Worm (Caenorhabditis elegans) whole organism, young adult: ENCODE data around the gene Y55F3AM.21.

Experiments used
- F22D6.2 ChIP-seq: sonication (generic microtip); optimal IDR thresholded peaks from 2 replicates; lab custom pipeline; 2016; ENCODE audit warnings: mild to moderate bottlenecking, missing genetic modification characterization, missing compliant biosample characterization
- F49E8.2 ChIP-seq: sonication (generic microtip); optimal IDR thresholded peaks from 3 replicates; lab custom pipeline; 2017; ENCODE audit warnings: missing genetic modification characterization, mild to moderate bottlenecking, missing compliant biosample characterization, antibody characterized with exemption, moderate library complexity; ENCODE audit not compliant: insufficient read depth
- F57A8.1 ChIP-seq: fragments of 200-800 bp; sonication (Bioruptor generic); optimal IDR thresholded peaks from 2 replicates; lab custom pipeline; 2018; ENCODE audit warnings: mild to moderate bottlenecking, missing genetic modification characterization, moderate library complexity, missing compliant biosample characterization
- K11D2.4 ChIP-seq: fragments of 200-800 bp; sonication (Bioruptor generic); IDR thresholded peaks from 2 replicates; pipeline ENCODE4 v1.3.6; 2022; ENCODE audit warnings: missing genetic modification reagents, missing genetic modification characterization, missing compliant biosample characterization
- K12H6.12 ChIP-seq: fragments of 200-800 bp; sonication (Bioruptor generic); optimal IDR thresholded peaks from 2 replicates; lab custom pipeline; 2018; ENCODE audit warnings: mild to moderate bottlenecking, missing genetic modification characterization, missing compliant biosample characterization
- ZK185.1 ChIP-seq: sonication (generic microtip); optimal IDR thresholded peaks from 2 replicates; lab custom pipeline; 2016; ENCODE audit warnings: mild to moderate bottlenecking, missing genetic modification characterization, missing compliant biosample characterization; ENCODE audit not compliant: poor library complexity, severe bottlenecking
- akir-1 ChIP-seq: fragments of 200-800 bp; sonication (Bioruptor generic); optimal IDR thresholded peaks from 2 replicates; lab custom pipeline; 2018; ENCODE audit warnings: mild to moderate bottlenecking, missing genetic modification characterization, moderate library complexity, missing compliant biosample characterization
- cebp-2 ChIP-seq: fragments of 200-800 bp; sonication (Bioruptor generic); IDR thresholded peaks from 2 replicates; pipeline ENCODE4 v1.3.6; 2022; ENCODE audit warnings: missing genetic modification characterization, missing compliant biosample characterization
- ceh-91 ChIP-seq: fragments of 200-800 bp; sonication (Bioruptor generic); IDR thresholded peaks from 2 replicates; pipeline ENCODE4 v1.3.6; 2022; ENCODE audit warnings: missing genetic modification reagents, missing genetic modification characterization, missing compliant biosample characterization
- dox-1 ChIP-seq: fragments of 200-800 bp; sonication (Bioruptor generic); IDR thresholded peaks from 2 replicates; pipeline ENCODE4 v1.3.6; 2022; ENCODE audit warnings: missing genetic modification reagents, missing genetic modification characterization, missing compliant biosample characterization
- egl-44 ChIP-seq: fragments of 200-800 bp; sonication (Bioruptor generic); IDR thresholded peaks from 2 replicates; pipeline ENCODE4 v1.3.6; 2022; ENCODE audit warnings: missing genetic modification reagents, missing genetic modification characterization, missing compliant biosample characterization
- egrh-3 ChIP-seq: fragments of 200-800 bp; sonication (Bioruptor generic); IDR thresholded peaks from 2 replicates; pipeline ENCODE4 v1.3.6; 2022; ENCODE audit warnings: missing genetic modification reagents, missing genetic modification characterization, missing compliant biosample characterization
- fkh-3 ChIP-seq: sonication (generic microtip); optimal IDR thresholded peaks from 2 replicates; lab custom pipeline; 2016; ENCODE audit warnings: mild to moderate bottlenecking, missing genetic modification characterization, missing compliant biosample characterization
- gei-17 ChIP-seq: fragments of 200-800 bp; sonication (Bioruptor generic); optimal IDR thresholded peaks from 2 replicates; lab custom pipeline; 2018; ENCODE audit warnings: mild to moderate bottlenecking, missing genetic modification characterization, missing compliant biosample characterization
- him-1 ChIP-seq: sonication (generic microtip); optimal IDR thresholded peaks from 2 replicates; lab custom pipeline; 2016; ENCODE audit warnings: missing genotype, missing genetic modification reagents, missing genetic modification characterization, missing compliant biosample characterization
- hmg-20 ChIP-seq: fragments of 200-800 bp; sonication (Bioruptor generic); IDR thresholded peaks from 2 replicates; pipeline ENCODE4 v1.3.6; 2022; ENCODE audit warnings: missing genetic modification reagents, missing genetic modification characterization, missing compliant biosample characterization
- let-607 ChIP-seq, 2 experiments: fragments of 200-800 bp in 1 of 2; sonication (Bioruptor generic) in 1 of 2; sonication (generic microtip) in 1 of 2; optimal IDR thresholded peaks; 2 replicates each; lab custom pipeline; 2016 to 2018; ENCODE audit warnings: mild to moderate bottlenecking in 2 of 2, missing compliant biosample characterization in 2 of 2, missing genetic modification characterization in 2 of 2, moderate library complexity in 2 of 2, missing genotype in 1 of 2
- lin-26 ChIP-seq: fragments of 200-800 bp; sonication (Bioruptor generic); IDR thresholded peaks from 2 replicates; pipeline ENCODE4 v1.3.6; 2022; ENCODE audit warnings: missing genetic modification reagents, missing genetic modification characterization, missing compliant biosample characterization
- lir-1 ChIP-seq: fragments of 200-800 bp; sonication (Bioruptor generic); conservative IDR thresholded peaks from 2 replicates; pipeline ENCODE4 v1.3.6; 2022; ENCODE audit warnings: missing genetic modification reagents, missing genetic modification characterization, missing compliant biosample characterization
- lsl-1 ChIP-seq: fragments of 200-800 bp; sonication (Bioruptor generic); optimal IDR thresholded peaks from 2 replicates; lab custom pipeline; 2018; ENCODE audit warnings: mild to moderate bottlenecking, missing genetic modification characterization, moderate library complexity, missing compliant biosample characterization
- madf-3 ChIP-seq: fragments of 200-800 bp; sonication (Bioruptor generic); IDR thresholded peaks from 2 replicates; pipeline ENCODE4 v1.3.6; 2022; ENCODE audit warnings: missing genetic modification reagents, missing genetic modification characterization, missing compliant biosample characterization
- madf-6 ChIP-seq: fragments of 200-800 bp; sonication (Bioruptor generic); IDR thresholded peaks from 2 replicates; pipeline ENCODE4 v1.3.6; 2022; ENCODE audit warnings: missing genetic modification reagents, missing genetic modification characterization, missing compliant biosample characterization
- mcd-1 ChIP-seq: fragments of 200-800 bp; sonication (Bioruptor generic); IDR thresholded peaks from 2 replicates; pipeline ENCODE4 v1.3.6; 2022; ENCODE audit warnings: missing genetic modification reagents, missing genetic modification characterization, missing compliant biosample characterization
- nhr-27 ChIP-seq: fragments of 200-800 bp; sonication (Bioruptor generic); optimal IDR thresholded peaks from 2 replicates; lab custom pipeline; 2018; ENCODE audit warnings: mild to moderate bottlenecking, missing genetic modification characterization, moderate library complexity, missing compliant biosample characterization
- nhr-80 ChIP-seq: sonication (generic microtip); optimal IDR thresholded peaks from 2 replicates; lab custom pipeline; 2016; ENCODE audit warnings: missing genetic modification characterization, missing compliant biosample characterization
- rcor-1 ChIP-seq: fragments of 200-800 bp; sonication (Bioruptor generic); IDR thresholded peaks from 2 replicates; pipeline ENCODE4 v1.3.6; 2022; ENCODE audit warnings: missing genetic modification reagents, missing genetic modification characterization, missing compliant biosample characterization
- rec-8 ChIP-seq, 2 experiments: sonication (generic microtip); optimal IDR thresholded peaks; 2 replicates each; lab custom pipeline; 2016; ENCODE audit warnings: mild to moderate bottlenecking in 2 of 2, missing genetic modification characterization in 2 of 2, missing genetic modification reagents in 2 of 2, missing genotype in 2 of 2, missing biosample characterization in 1 of 2, missing compliant biosample characterization in 1 of 2, moderate library complexity in 1 of 2
- rpc-1 ChIP-seq, 2 experiments: fragments of 150-350 bp in 1 of 2; sonication (generic microtip) in 1 of 2; optimal IDR thresholded peaks; 2 replicates each; lab custom pipeline; 2014 to 2018; ENCODE audit warnings: missing biosample characterization in 1 of 2, missing genetic modification characterization in 1 of 2, missing genetic modification reagents in 1 of 2, missing genotype in 1 of 2
- sea-2 ChIP-seq: fragments of 200-800 bp; sonication (Bioruptor generic); IDR thresholded peaks from 2 replicates; pipeline ENCODE4 v1.3.6; 2022; ENCODE audit warnings: missing genetic modification characterization, missing compliant biosample characterization
- snpc-1.3 ChIP-seq: sonication (generic microtip); optimal IDR thresholded peaks from 2 replicates; lab custom pipeline; 2017; ENCODE audit warnings: missing genetic modification characterization, mild to moderate bottlenecking, missing compliant biosample characterization, antibody characterized with exemption, moderate library complexity, missing genotype, missing genetic modification reagents; ENCODE audit not compliant: insufficient read depth
- snpc-3.4 ChIP-seq: sonication (generic microtip); optimal IDR thresholded peaks from 2 replicates; lab custom pipeline; 2017; ENCODE audit warnings: missing genetic modification characterization, mild to moderate bottlenecking, missing compliant biosample characterization, antibody characterized with exemption, moderate library complexity, missing genotype, missing genetic modification reagents
- snpc-4 ChIP-seq, 5 experiments: fragments of 150-350 bp in 1 of 5; sonication (generic microtip) in 4 of 5; optimal IDR thresholded peaks; 2 replicates each; lab custom pipeline; 2014 to 2018; ENCODE audit warnings: missing genetic modification characterization in 5 of 5, missing biosample characterization in 3 of 5, antibody characterized with exemption in 2 of 5, mild to moderate bottlenecking in 2 of 5, missing compliant biosample characterization in 2 of 5, missing genotype in 2 of 5, moderate library complexity in 2 of 5, missing genetic modification reagents in 1 of 5
- tbp1 ChIP-seq: fragments of 200-800 bp; sonication (Bioruptor generic); optimal IDR thresholded peaks from 2 replicates; lab custom pipeline; 2018; ENCODE audit warnings: mild to moderate bottlenecking, missing genetic modification characterization, missing compliant biosample characterization
- xnd-1 ChIP-seq: sonication (generic microtip); optimal IDR thresholded peaks from 2 replicates; lab custom pipeline; 2016; ENCODE audit warnings: missing genotype, missing genetic modification reagents, missing genetic modification characterization, missing compliant biosample characterization
- zfh-2 ChIP-seq: fragments of 200-800 bp; sonication (Bioruptor generic); conservative IDR thresholded peaks from 2 replicates; pipeline ENCODE4 v1.3.6; 2022; ENCODE audit warnings: missing genetic modification reagents, missing genetic modification characterization, missing compliant biosample characterization
- ztf-3 ChIP-seq: fragments of 200-800 bp; sonication (Bioruptor generic); optimal IDR thresholded peaks from 2 replicates; lab custom pipeline; 2018; ENCODE audit warnings: mild to moderate bottlenecking, missing genetic modification characterization, missing compliant biosample characterization
- ztf-6 ChIP-seq: fragments of 200-800 bp; sonication (Bioruptor generic); IDR thresholded peaks from 2 replicates; pipeline ENCODE4 v1.3.6; 2022; ENCODE audit warnings: missing genetic modification reagents, missing genetic modification characterization, missing compliant biosample characterization

The Y55F3AM.21 gene

DNA sequence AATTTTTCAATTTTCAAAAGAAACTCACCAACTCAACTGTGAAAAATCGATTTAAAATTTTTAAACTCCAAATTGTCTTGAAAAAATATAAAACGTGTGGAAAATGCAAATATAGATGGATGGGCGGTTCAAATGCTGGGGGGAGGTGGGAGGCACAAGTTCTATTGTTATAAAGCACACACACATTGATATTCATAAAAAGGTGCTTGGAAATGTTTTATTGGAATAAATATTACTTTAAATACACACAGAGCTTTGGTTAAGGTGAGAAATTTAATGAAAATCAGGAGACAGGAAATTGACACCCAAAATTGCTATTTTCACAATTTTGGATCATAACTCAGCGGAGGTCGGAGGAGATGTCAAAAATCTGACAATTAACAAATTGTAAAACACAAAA, 7.2 kb downstream of the Y55F3AM.21 start, which contains the start of gene Y55F3AM.11:
Y55F3AM.11 (minus strand) TSS at position 101 of the 400 bp plus-strand sequence.
- no peak for TF ChIP-seq lin-26 (GFP tag; lab: Robert Waterston, UW)
- TF ChIP-seq K11D2.4 (GFP tag; lab: Robert Waterston, UW) = no peak

DNA sequence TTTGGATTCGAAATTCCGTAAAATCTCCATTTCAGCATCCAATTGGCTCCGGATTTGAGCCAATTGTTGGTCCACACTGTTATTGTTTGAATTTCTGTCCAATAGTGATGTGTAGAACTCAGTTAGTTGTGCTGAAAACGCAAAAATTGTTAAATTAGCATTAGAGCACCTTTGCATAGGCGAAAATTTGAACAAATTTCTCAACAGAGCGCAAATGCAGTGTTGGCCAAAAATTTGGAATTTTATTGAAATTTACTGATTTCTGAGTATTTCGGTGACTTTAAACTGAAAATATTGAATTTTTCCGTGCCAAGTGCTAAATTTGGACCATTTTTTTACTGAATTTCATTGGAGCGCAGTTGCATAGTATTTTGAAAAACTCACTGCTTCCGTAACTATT, 10.9 kb downstream of the Y55F3AM.21 start:
- TF ChIP-seq ceh-91 (GFP tag; lab: Robert Waterston, UW) (no peak), mcd-1 (GFP tag; lab: Robert Waterston, UW) (peak; percentile 67)

DNA sequence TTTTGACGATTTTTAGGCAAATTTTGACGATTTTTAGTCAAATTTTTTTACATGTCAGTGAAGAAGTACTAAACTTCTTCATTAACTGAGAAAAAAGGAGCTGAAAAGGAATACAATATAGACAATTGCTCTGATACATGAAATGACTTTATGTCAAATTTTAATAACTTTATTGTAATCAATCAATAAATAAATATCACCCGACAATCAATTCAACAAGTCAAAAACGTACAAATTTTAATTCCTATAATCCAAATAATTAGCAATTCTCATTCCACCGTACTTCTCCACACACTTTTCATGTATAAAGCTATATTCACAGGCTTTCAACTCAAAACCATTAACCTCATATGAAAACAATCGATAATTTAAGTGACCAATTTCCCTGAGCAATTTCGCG, 13.0 kb downstream of the Y55F3AM.21 start:
- TF ChIP-seq nhr-80 (no peak), akir-1 (GFP tag; lab: Kevin White, UChicago) (no peak), snpc-4 (GFP tag; optimal IDR thresholded peaks at IDR 0.05; lab: Kevin White, UChicago) (no peak), snpc-4 (tag; optimal IDR thresholded peaks at IDR 0.05; lab: Kevin White, UChicago) (no peak), gei-17 (no peak), zfh-2 (no peak), egrh-3 (GFP tag; lab: Robert Waterston, UW) (no peak), snpc-3.4 (no peak), rec-8 (tag; optimal IDR thresholded peaks at IDR 0.05; lab: Kevin White, UChicago) (no peak), F49E8.2 (no peak), lsl-1 (GFP tag; lab: Kevin White, UChicago) (no peak), ztf-6 (GFP tag; lab: Robert Waterston, UW) (no peak), K12H6.12 (tag; lab: Kevin White, UChicago) (no peak)

DNA sequence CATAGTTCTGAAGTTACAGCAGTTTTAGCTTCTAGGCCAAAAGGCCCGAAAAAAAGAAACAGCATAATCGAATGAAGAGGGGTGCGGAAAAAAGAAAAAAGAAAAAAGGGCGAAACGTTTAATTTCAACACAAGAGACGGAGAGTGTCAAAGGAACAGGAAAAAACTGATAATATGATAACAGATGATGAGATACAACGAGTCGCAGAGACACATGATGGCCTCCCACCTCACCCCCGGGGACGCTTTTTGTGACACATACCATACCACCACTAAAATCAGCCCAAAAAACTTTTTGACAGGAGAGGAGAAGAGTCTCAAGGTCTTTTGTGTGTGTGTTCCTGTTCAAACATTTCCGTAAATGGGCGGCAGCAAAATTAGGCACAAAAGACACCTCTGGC, 16.4 kb downstream of the Y55F3AM.21 start:
- no peak for TF ChIP-seq xnd-1 (tag; lab: Kevin White, UChicago)
- TF ChIP-seq snpc-4 (GFP tag; optimal IDR thresholded peaks at IDR 0.05; lab: Kevin White, UChicago) = no peak
- no peak for TF ChIP-seq snpc-4 (tag; optimal IDR thresholded peaks at IDR 0.05; lab: Kevin White, UChicago)
- peak; percentile 89 for TF ChIP-seq nhr-80

DNA sequence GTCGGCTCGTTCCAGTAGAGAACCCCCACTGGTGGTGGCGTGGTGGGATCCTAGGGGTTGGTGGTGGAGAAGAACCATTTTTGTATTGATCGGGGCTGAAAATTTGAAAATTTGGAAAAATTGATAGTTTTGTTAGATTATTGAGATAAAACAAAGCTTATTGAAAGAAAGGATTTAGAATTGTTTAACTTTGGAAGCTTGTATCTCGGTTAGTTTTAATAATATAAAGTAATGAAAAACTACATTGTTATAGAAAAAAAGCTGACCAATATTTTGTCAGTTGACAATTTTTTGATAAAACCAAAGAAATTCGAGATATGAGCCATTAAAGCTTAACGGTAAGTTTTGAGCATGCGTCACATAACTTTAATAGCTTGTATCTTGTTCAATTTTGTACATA, 21.5 kb downstream of the Y55F3AM.21 start, which contains the start of gene abhd-14:
abhd-14 (minus strand) TSS at position 101 of the 400 bp plus-strand sequence.
- TF ChIP-seq sea-2 (no peak), ZK185.1 (no peak), lir-1 (no peak), snpc-1.3 (tag; lab: Kevin White, UChicago) (no peak), egl-44 (GFP tag; lab: Robert Waterston, UW) (no peak), rcor-1 (no peak), tbp1 (GFP tag; lab: Kevin White, UChicago) (no peak), madf-6 (GFP tag; lab: Robert Waterston, UW) (no peak), ztf-3 (GFP tag; lab: Kevin White, UChicago) (no peak), F22D6.2 (no peak), cebp-2 (GFP tag; lab: Robert Waterston, UW) (no peak), rpc-1 (optimal IDR thresholded peaks at IDR 0.05; lab: Kevin White, UChicago) (no peak), rpc-1 (tag; optimal IDR thresholded peaks at IDR 0.05; lab: Kevin White, UChicago) (no peak)

DNA sequence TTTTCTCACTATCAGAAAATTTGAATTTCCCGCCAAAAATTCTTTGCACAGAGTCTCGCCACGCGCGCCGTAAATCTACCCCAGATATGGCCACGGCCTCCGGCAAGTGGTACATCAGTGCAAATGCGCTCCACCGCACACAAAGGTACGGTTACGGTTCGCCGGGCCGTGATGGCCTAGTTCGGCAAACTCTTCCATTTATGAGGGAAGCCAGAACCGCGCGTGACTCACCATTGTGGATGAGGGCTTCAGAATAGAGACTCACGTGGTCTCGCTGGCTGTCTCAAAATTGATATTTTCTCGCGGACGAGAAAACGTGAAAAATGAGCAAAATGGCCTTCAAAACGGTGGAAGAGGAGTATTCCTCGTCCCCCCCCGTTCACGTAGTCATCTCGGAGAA, 31.7 kb downstream of the Y55F3AM.21 start:
- TF ChIP-seq F57A8.1 (no peak), dox-1 (GFP tag; lab: Robert Waterston, UW) (0 out of 2 replicates have a peak, but pooled peaks have one; percentile 20), mcd-1 (GFP tag; lab: Robert Waterston, UW) (peak; percentile 34; the same call in 1 of the 2 replicates), let-607 (tag; optimal IDR thresholded peaks at IDR 0.05; lab: Kevin White, UChicago) (no peak), him-1 (tag; lab: Kevin White, UChicago) (peak; percentile 54), fkh-3 (tag; lab: Kevin White, UChicago) (no peak), hmg-20 (GFP tag; lab: Robert Waterston, UW) (0 out of 2 replicates have a peak, but pooled peaks have one; percentile 14), madf-3 (GFP tag; lab: Robert Waterston, UW) (no peak), cebp-2 (GFP tag; lab: Robert Waterston, UW) (peak; percentile 62; the same call in 1 of the 2 replicates), nhr-27 (tag; lab: Kevin White, UChicago) (no peak), zfh-2 (peak; percentile 53)
